Worm (Caenorhabditis elegans) whole organism, L1 larva: Measurements from ENCODE around the gene T04H1.12.
A peak's percentile ranks its signal among the peaks of the same experiment; 100 is the strongest.

Source experiments
- C04F5.9 ChIP-seq: sonication (generic microtip); optimal IDR thresholded peaks from 2 replicates; lab custom pipeline; 2016; ENCODE audit warnings: missing genetic modification characterization, missing compliant biosample characterization
- C34B4.2 ChIP-seq: sonication (generic microtip); optimal IDR thresholded peaks from 2 replicates; lab custom pipeline; 2017; ENCODE audit warnings: mild to moderate bottlenecking, missing genetic modification characterization, missing compliant biosample characterization
- F16B12.6 ChIP-seq: fragments of 150-350 bp; optimal IDR thresholded peaks from 2 replicates; lab custom pipeline; 2014; ENCODE audit warnings: missing biosample characterization, missing genetic modification characterization
- Y116A8C.19 ChIP-seq: sonication (generic microtip); optimal IDR thresholded peaks from 2 replicates; lab custom pipeline; 2016; ENCODE audit warnings: missing compliant biosample characterization, missing genetic modification characterization, borderline replicate concordance
- aha-1 ChIP-seq: fragments of 150-350 bp; optimal IDR thresholded peaks from 2 replicates; lab custom pipeline; 2014; ENCODE audit warnings: missing biosample characterization, missing genetic modification characterization
- aly-2 ChIP-seq: fragments of 150-350 bp; optimal IDR thresholded peaks from 2 replicates; lab custom pipeline; 2014; ENCODE audit warnings: missing biosample characterization, missing genetic modification characterization
- ama-1 ChIP-seq: fragments of 150-350 bp; optimal IDR thresholded peaks from 2 replicates; lab custom pipeline; 2014
- blmp-1 ChIP-seq: fragments of 150-350 bp; optimal IDR thresholded peaks from 2 replicates; lab custom pipeline; 2014; ENCODE audit warnings: missing biosample characterization, missing genetic modification characterization
- ceh-82 ChIP-seq, 3 experiments: fragments of 150-350 bp in 1 of 3; sonication (generic microtip) in 2 of 3; optimal IDR thresholded peaks; 2 replicates each; lab custom pipeline; 2014 to 2017; ENCODE audit warnings: missing biosample characterization in 3 of 3, missing genetic modification characterization in 3 of 3
- ceh-88 ChIP-seq: fragments of 200-800 bp; sonication (Bioruptor generic); IDR thresholded peaks from 2 replicates; pipeline ENCODE4 v1.3.6; 2022; ENCODE audit warnings: missing genetic modification characterization, missing compliant biosample characterization
- ceh-90 ChIP-seq: sonication (generic microtip); optimal IDR thresholded peaks from 2 replicates; lab custom pipeline; 2016; ENCODE audit warnings: missing genetic modification characterization, missing compliant biosample characterization
- ces-1 ChIP-seq: fragments of 150-350 bp; optimal IDR thresholded peaks from 2 replicates; lab custom pipeline; 2014; ENCODE audit warnings: missing biosample characterization, missing genetic modification reagents, missing genetic modification characterization
- dpl-1 ChIP-seq, 3 experiments: fragments of 150-350 bp in 2 of 3; sonication (generic microtip) in 1 of 3; optimal IDR thresholded peaks; 2 replicates each; lab custom pipeline; 2014 to 2017; ENCODE audit warnings: missing biosample characterization in 3 of 3, missing genetic modification characterization in 3 of 3, missing genetic modification reagents in 3 of 3
- efl-1 ChIP-seq, 4 experiments: fragments of 150-350 bp; optimal IDR thresholded peaks in 3 of 4; peaks in 1 of 4; 1 replicate in 1 of 4; 2 replicates in 3 of 4; lab custom pipeline; 2014; ENCODE audit warnings: missing biosample characterization in 2 of 4, missing genetic modification characterization in 2 of 4, missing genetic modification reagents in 2 of 4
- efl-3 ChIP-seq: fragments of 200-800 bp; sonication (Bioruptor generic); optimal IDR thresholded peaks from 2 replicates; lab custom pipeline; 2018; ENCODE audit warnings: mild to moderate bottlenecking, missing genetic modification characterization, missing compliant biosample characterization
- egl-13 ChIP-seq: sonication (generic microtip); optimal IDR thresholded peaks from 2 replicates; lab custom pipeline; 2016; ENCODE audit warnings: missing genotype, missing genetic modification reagents, missing genetic modification characterization, missing compliant biosample characterization
- egl-27 ChIP-seq, 2 experiments: fragments of 150-350 bp in 1 of 2; sonication (generic microtip); optimal IDR thresholded peaks; 3 replicates each; lab custom pipeline; 2017 to 2018; ENCODE audit warnings: missing biosample characterization in 2 of 2, missing genetic modification characterization in 2 of 2, missing genetic modification reagents in 2 of 2
- elt-2 ChIP-seq: sonication (generic microtip); optimal IDR thresholded peaks from 2 replicates; lab custom pipeline; 2016; ENCODE audit warnings: missing genetic modification characterization, mild to moderate bottlenecking, inconsistent platforms, missing compliant biosample characterization, missing genetic modification reagents
- elt-3 ChIP-seq, 6 experiments: fragments of 150-350 bp in 1 of 6; sonication (generic microtip); optimal IDR thresholded peaks; 2 replicates each; lab custom pipeline; 2017 to 2018; ENCODE audit warnings: missing biosample characterization in 6 of 6, missing genetic modification characterization in 6 of 6, inconsistent platforms in 1 of 6
- ets-5 ChIP-seq: fragments of 200-800 bp; sonication (Bioruptor generic); IDR thresholded peaks from 2 replicates; pipeline ENCODE4 v1.3.6; 2022; ENCODE audit warnings: missing genetic modification characterization, missing compliant biosample characterization
- fkh-10 ChIP-seq: sonication (generic microtip); optimal IDR thresholded peaks from 2 replicates; lab custom pipeline; 2017; ENCODE audit warnings: missing biosample characterization, missing genetic modification reagents, missing genetic modification characterization
- fkh-8 ChIP-seq: sonication (generic microtip); optimal IDR thresholded peaks from 2 replicates; lab custom pipeline; 2016; ENCODE audit warnings: mild to moderate bottlenecking, missing genetic modification characterization, missing compliant biosample characterization
- fos-1 ChIP-seq: fragments of 150-350 bp; optimal IDR thresholded peaks from 2 replicates; lab custom pipeline; 2014; ENCODE audit warnings: missing biosample characterization, missing genetic modification characterization
- grh-1 ChIP-seq: fragments of 200-800 bp; sonication (Bioruptor generic); IDR thresholded peaks from 2 replicates; pipeline ENCODE4 v1.3.6; 2022; ENCODE audit warnings: missing genetic modification reagents, missing genetic modification characterization, missing compliant biosample characterization
- hpl-2 ChIP-seq: fragments of 150-350 bp; optimal IDR thresholded peaks from 2 replicates; lab custom pipeline; 2014; ENCODE audit warnings: missing biosample characterization, missing genetic modification reagents, missing genetic modification characterization
- isw-1 ChIP-seq: fragments of 200-800 bp; sonication (Bioruptor generic); IDR thresholded peaks from 2 replicates; pipeline ENCODE4 v1.3.6; 2022; ENCODE audit warnings: missing genetic modification characterization, missing compliant biosample characterization
- jun-1 ChIP-seq: fragments of 150-350 bp; optimal IDR thresholded peaks from 2 replicates; lab custom pipeline; 2014; ENCODE audit warnings: missing biosample characterization, missing genetic modification reagents, missing genetic modification characterization
- lin-13 ChIP-seq: fragments of 150-350 bp; optimal IDR thresholded peaks from 2 replicates; lab custom pipeline; 2014; ENCODE audit warnings: missing biosample characterization, missing genetic modification reagents, missing genetic modification characterization
- lin-14 ChIP-seq: fragments of 200-800 bp; sonication (Bioruptor generic); optimal IDR thresholded peaks from 2 replicates; lab custom pipeline; 2018; ENCODE audit warnings: mild to moderate bottlenecking, missing genetic modification characterization, moderate library complexity, missing compliant biosample characterization
- lir-3 ChIP-seq: sonication (generic microtip); optimal IDR thresholded peaks from 2 replicates; lab custom pipeline; 2016; ENCODE audit warnings: mild to moderate bottlenecking, missing genetic modification characterization, moderate library complexity, missing compliant biosample characterization; ENCODE audit not compliant: poor library complexity
- mab-9 ChIP-seq: fragments of 200-800 bp; sonication (Bioruptor generic); IDR thresholded peaks from 2 replicates; pipeline ENCODE4 v1.3.6; 2022; ENCODE audit warnings: missing genetic modification reagents, missing genetic modification characterization, missing compliant biosample characterization
- mdl-1 ChIP-seq, 2 experiments: fragments of 150-350 bp; optimal IDR thresholded peaks; 2 replicates each; lab custom pipeline; 2014 to 2017; ENCODE audit warnings: missing biosample characterization in 2 of 2, missing genetic modification characterization in 2 of 2, inconsistent platforms in 1 of 2
- nhr-19 ChIP-seq: fragments of 200-800 bp; sonication (Bioruptor generic); conservative IDR thresholded peaks from 2 replicates; pipeline ENCODE4 v1.3.6; 2022; ENCODE audit warnings: missing genetic modification characterization, missing compliant biosample characterization
- nhr-20 ChIP-seq: sonication (generic microtip); optimal IDR thresholded peaks from 2 replicates; lab custom pipeline; 2016; ENCODE audit warnings: mild to moderate bottlenecking, missing genetic modification characterization, missing compliant biosample characterization
- nhr-237 ChIP-seq: fragments of 150-350 bp; optimal IDR thresholded peaks from 2 replicates; lab custom pipeline; 2014; ENCODE audit warnings: missing biosample characterization, missing genetic modification characterization
- nhr-47 ChIP-seq: sonication (generic microtip); optimal IDR thresholded peaks from 2 replicates; lab custom pipeline; 2016; ENCODE audit warnings: mild to moderate bottlenecking, missing genetic modification characterization, moderate library complexity, missing compliant biosample characterization
- nhr-71 ChIP-seq: sonication (generic microtip); optimal IDR thresholded peaks from 2 replicates; lab custom pipeline; 2016; ENCODE audit warnings: mild to moderate bottlenecking, missing genetic modification characterization, moderate library complexity, missing compliant biosample characterization
- nhr-77 ChIP-seq: fragments of 150-350 bp; optimal IDR thresholded peaks from 2 replicates; lab custom pipeline; 2014; ENCODE audit warnings: missing biosample characterization, missing genetic modification characterization
- nhr-85 ChIP-seq: sonication (generic microtip); peaks from one replicate; lab custom pipeline; 2016; ENCODE audit warnings: missing genetic modification characterization, inconsistent platforms, missing compliant biosample characterization
- nhr-90 ChIP-seq: sonication (generic microtip); optimal IDR thresholded peaks from 2 replicates; lab custom pipeline; 2016; ENCODE audit warnings: mild to moderate bottlenecking, missing genetic modification characterization, missing compliant biosample characterization; ENCODE audit not compliant: poor library complexity
- pqm-1 ChIP-seq: sonication (generic microtip); optimal IDR thresholded peaks from 3 replicates; lab custom pipeline; 2017; ENCODE audit warnings: missing biosample characterization, missing genetic modification characterization
- rnt-1 ChIP-seq: sonication (generic microtip); optimal IDR thresholded peaks from 2 replicates; lab custom pipeline; 2016; ENCODE audit warnings: mild to moderate bottlenecking, missing genetic modification characterization, moderate library complexity, missing compliant biosample characterization
- snpc-4 ChIP-seq: fragments of 150-350 bp; optimal IDR thresholded peaks from 2 replicates; lab custom pipeline; 2014; ENCODE audit warnings: missing biosample characterization, missing genetic modification characterization
- snu-23 ChIP-seq: sonication (generic microtip); optimal IDR thresholded peaks from 2 replicates; lab custom pipeline; 2016; ENCODE audit warnings: missing genetic modification characterization, missing compliant biosample characterization
- sox-4 ChIP-seq: sonication (generic microtip); optimal IDR thresholded peaks from 2 replicates; lab custom pipeline; 2016; ENCODE audit warnings: missing genetic modification characterization, missing compliant biosample characterization
- unc-130 ChIP-seq: fragments of 150-350 bp; optimal IDR thresholded peaks from 2 replicates; lab custom pipeline; 2017; ENCODE audit warnings: missing biosample characterization, missing genetic modification characterization, inconsistent platforms
- unc-30 ChIP-seq: sonication (generic microtip); optimal IDR thresholded peaks from 2 replicates; lab custom pipeline; 2017; ENCODE audit warnings: missing biosample characterization, missing genetic modification characterization
- unc-86 ChIP-seq: sonication (generic microtip); optimal IDR thresholded peaks from 2 replicates; lab custom pipeline; 2016; ENCODE audit warnings: missing genetic modification characterization, missing compliant biosample characterization
- vab-15 ChIP-seq: sonication (generic microtip); optimal IDR thresholded peaks from 2 replicates; lab custom pipeline; 2017; ENCODE audit warnings: missing genotype, mild to moderate bottlenecking, missing genetic modification characterization, missing compliant biosample characterization
- ztf-11 ChIP-seq, 2 experiments: sonication (generic microtip); optimal IDR thresholded peaks; 2 replicates each; lab custom pipeline; 2016 to 2017; ENCODE audit warnings: missing genetic modification characterization in 2 of 2, missing biosample characterization in 1 of 2, missing compliant biosample characterization in 1 of 2
- ztf-4 ChIP-seq: fragments of 150-350 bp; optimal IDR thresholded peaks from 2 replicates; lab custom pipeline; 2014; ENCODE audit warnings: missing biosample characterization, missing genetic modification characterization

The T04H1.12 gene

ce11 chrV:12303453-12304077 is 48.1 kb downstream of the T04H1.12 start:
- peak; percentile 84 for TF ChIP-seq efl-3 (GFP tag; lab: Kevin White, UChicago)
- TF ChIP-seq fos-1 (tag; lab: Kevin White, UChicago), result peak; percentile 68
- no peak for TF ChIP-seq aha-1
- TF ChIP-seq dpl-1 (GFP tag; optimal IDR thresholded peaks at IDR 0.05; lab: Kevin White, UChicago), result peak; percentile 27 to 68 (median 56)
- TF ChIP-seq nhr-90 (tag; lab: Kevin White, UChicago), result peak; percentile 87
- peak; percentile 73 for TF ChIP-seq ceh-88
- no peak for TF ChIP-seq unc-30 (tag; lab: Kevin White, UChicago)
- TF ChIP-seq ces-1 (GFP tag; lab: Kevin White, UChicago), result no peak
- TF ChIP-seq unc-86 (tag; lab: Kevin White, UChicago), result peak; percentile 77
- TF ChIP-seq snpc-4 (tag; lab: Kevin White, UChicago), result peak; percentile 57
- TF ChIP-seq isw-1 (GFP tag; lab: Robert Waterston, UW), result peak; percentile 23; the same call in 1 of the 2 replicates
- peak; percentile 93 for TF ChIP-seq nhr-85 (tag; lab: Kevin White, UChicago)
- TF ChIP-seq vab-15 (tag; lab: Kevin White, UChicago), result peak; percentile 36
- peak; percentile 71 for TF ChIP-seq ama-1 (lab: Kevin White, UChicago)
- TF ChIP-seq fkh-10 (GFP tag; lab: Kevin White, UChicago), result peak; percentile 56
- peak; percentile 93 for TF ChIP-seq nhr-47 (tag; lab: Kevin White, UChicago)
- TF ChIP-seq mdl-1 (tag; optimal IDR thresholded peaks at IDR 0.05; lab: Kevin White, UChicago), result peak in 1 of 2 experiments; percentile 72
- peak; percentile 84 for TF ChIP-seq fkh-8 (tag; lab: Kevin White, UChicago)
- peak; percentile 72 for TF ChIP-seq sox-4
- TF ChIP-seq unc-130 (tag; lab: Kevin White, UChicago), result peak; percentile 65
- peak; percentile 75 for TF ChIP-seq mab-9
- TF ChIP-seq rnt-1 (tag; lab: Kevin White, UChicago), result peak; percentile 91
- peak in 3 of 6 experiments; percentile 36 to 61 (median 37) for TF ChIP-seq elt-3 (tag; optimal IDR thresholded peaks at IDR 0.05; lab: Kevin White, UChicago)
- peak; percentile 65 for TF ChIP-seq lin-13 (GFP tag; lab: Kevin White, UChicago)
- TF ChIP-seq efl-1 (optimal IDR thresholded peaks at IDR 0.05; lab: Kevin White, UChicago), result peak; percentile 69 to 73
- TF ChIP-seq efl-1 (GFP tag; optimal IDR thresholded peaks at IDR 0.05 in 1 of 2; lab: Kevin White, UChicago), result peak; percentile 52 to 97
- TF ChIP-seq ceh-90 (tag; lab: Kevin White, UChicago), result peak; percentile 23
- TF ChIP-seq ets-5, result no peak
- TF ChIP-seq aly-2 (tag; lab: Kevin White, UChicago), result peak; percentile 86
- peak; percentile 39 for TF ChIP-seq nhr-237
- peak; percentile 86 for TF ChIP-seq nhr-19 (GFP tag; lab: Robert Waterston, UW)
- peak; percentile 88 for TF ChIP-seq nhr-71 (tag; lab: Kevin White, UChicago)
- peak; percentile 84 for TF ChIP-seq ztf-4 (tag; lab: Kevin White, UChicago)
- TF ChIP-seq grh-1 (GFP tag; lab: Robert Waterston, UW), result peak; percentile 74
- TF ChIP-seq hpl-2 (GFP tag; lab: Kevin White, UChicago), result peak; percentile 26
- TF ChIP-seq egl-27 (tag; optimal IDR thresholded peaks at IDR 0.05; lab: Kevin White, UChicago), result no peak
- peak in 1 of 2 experiments; percentile 84 for TF ChIP-seq ztf-11 (tag; optimal IDR thresholded peaks at IDR 0.05; lab: Kevin White, UChicago)
- TF ChIP-seq snu-23 (GFP tag; lab: Kevin White, UChicago), result peak; percentile 86
- TF ChIP-seq C34B4.2 (tag; lab: Kevin White, UChicago), result no peak
- peak; percentile 76 for TF ChIP-seq elt-2 (tag; lab: Kevin White, UChicago)
- TF ChIP-seq nhr-77 (tag; lab: Kevin White, UChicago), result peak; percentile 79
- peak; percentile 81 for TF ChIP-seq egl-13 (tag; lab: Kevin White, UChicago)
- TF ChIP-seq pqm-1 (tag; lab: Kevin White, UChicago), result peak; percentile 80
- TF ChIP-seq ceh-82 (tag; optimal IDR thresholded peaks at IDR 0.05; lab: Kevin White, UChicago), result peak; percentile 69 to 88 (median 84)
- no peak for TF ChIP-seq C04F5.9 (tag; lab: Kevin White, UChicago)
- no peak for TF ChIP-seq F16B12.6 (tag; lab: Kevin White, UChicago)
- no peak for TF ChIP-seq Y116A8C.19 (tag; lab: Kevin White, UChicago)
- no peak for TF ChIP-seq blmp-1 (tag; lab: Kevin White, UChicago)
- TF ChIP-seq jun-1, result peak; percentile 85
- TF ChIP-seq lir-3, result peak; percentile 10
- peak; percentile 76 for TF ChIP-seq lin-14 (GFP tag; lab: Kevin White, UChicago)
- peak; percentile 83 for TF ChIP-seq nhr-20 (tag; lab: Kevin White, UChicago)
